Fruit fly (Drosophila melanogaster) whole organism, prepupa: ENCODE data around the gene CG4733.

Experiments used
- Blimp-1 ChIP-seq: fragments of 200-800 bp; sonication (Bioruptor generic); optimal IDR thresholded peaks from 3 replicates; lab custom pipeline; 2017; ENCODE audit warnings: missing biosample characterization, missing genetic modification characterization, mild to moderate bottlenecking, moderate library complexity, missing genetic modification reagents
- CG10631 ChIP-seq: fragments of 200-800 bp; sonication (Bioruptor generic); optimal IDR thresholded peaks from 2 replicates; lab custom pipeline; 2016; ENCODE audit warnings: missing biosample characterization, missing genetic modification characterization
- CG10669 ChIP-seq: fragments of 200-800 bp; sonication (Bioruptor generic); optimal IDR thresholded peaks from 3 replicates; lab custom pipeline; 2018; ENCODE audit warnings: missing biosample characterization, mild to moderate bottlenecking, missing genetic modification characterization, moderate library complexity
- CG11762 ChIP-seq: fragments of 200-800 bp; sonication (Bioruptor generic); optimal IDR thresholded peaks from 3 replicates; lab custom pipeline; 2016; ENCODE audit warnings: missing biosample characterization, missing genetic modification characterization; ENCODE audit not compliant: insufficient read depth
- CG11902 ChIP-seq: fragments of 200-800 bp; sonication (Bioruptor generic); optimal IDR thresholded peaks from 3 replicates; lab custom pipeline; 2016; ENCODE audit warnings: missing biosample characterization, missing genetic modification characterization
- CG15336 ChIP-seq: fragments of 200-800 bp; sonication (Bioruptor generic); IDR thresholded peaks from 2 replicates; pipeline ENCODE4 v1.3.6; 2022; ENCODE audit warnings: missing biosample characterization, missing genetic modification characterization
- CG1621 ChIP-seq: fragments of 200-800 bp; sonication (Bioruptor generic); optimal IDR thresholded peaks from 3 replicates; lab custom pipeline; 2018; ENCODE audit warnings: missing biosample characterization, mild to moderate bottlenecking, missing genetic modification characterization
- CG16779 ChIP-seq: fragments of 200-800 bp; sonication (Bioruptor generic); optimal IDR thresholded peaks from 3 replicates; lab custom pipeline; 2017; ENCODE audit warnings: missing biosample characterization, mild to moderate bottlenecking, missing genetic modification characterization
- CG3032 ChIP-seq: fragments of 200-800 bp; optimal IDR thresholded peaks from 2 replicates; lab custom pipeline; 2019; ENCODE audit warnings: missing biosample characterization, mild to moderate bottlenecking, missing genetic modification characterization, moderate library complexity
- CG31627 ChIP-seq: fragments of 200-800 bp; sonication (Bioruptor generic); optimal IDR thresholded peaks from 3 replicates; lab custom pipeline; 2016; ENCODE audit warnings: missing biosample characterization, missing genetic modification characterization
- CG32006 ChIP-seq: fragments of 200-800 bp; sonication (Bioruptor generic); optimal IDR thresholded peaks from 3 replicates; lab custom pipeline; 2017; ENCODE audit warnings: missing biosample characterization, mild to moderate bottlenecking, missing genetic modification characterization
- CG34406 ChIP-seq: fragments of 200-800 bp; sonication (Bioruptor generic); optimal IDR thresholded peaks from 3 replicates; lab custom pipeline; 2016; ENCODE audit warnings: missing biosample characterization, missing genetic modification characterization
- CG3919 ChIP-seq: fragments of 200-800 bp; sonication (Bioruptor generic); optimal IDR thresholded peaks from 3 replicates; lab custom pipeline; 2016; ENCODE audit warnings: missing biosample characterization, missing genetic modification characterization
- CG4318 ChIP-seq: fragments of 200-800 bp; sonication (Bioruptor generic); optimal IDR thresholded peaks from 3 replicates; lab custom pipeline; 2017; ENCODE audit warnings: missing biosample characterization, mild to moderate bottlenecking, missing genetic modification characterization
- CG6163 ChIP-seq: fragments of 200-800 bp; sonication (Bioruptor generic); IDR thresholded peaks from 3 replicates; pipeline ENCODE4 v1.3.6; 2022; ENCODE audit warnings: missing biosample characterization, missing genetic modification characterization
- CG6808 ChIP-seq: fragments of 200-800 bp; sonication (Bioruptor generic); optimal IDR thresholded peaks from 3 replicates; lab custom pipeline; 2017; ENCODE audit warnings: missing biosample characterization, missing genetic modification characterization, mild to moderate bottlenecking, moderate library complexity, missing genetic modification reagents
- CG8319 ChIP-seq: fragments of 200-800 bp; sonication (Bioruptor generic); optimal IDR thresholded peaks from 3 replicates; lab custom pipeline; 2016; ENCODE audit warnings: missing biosample characterization, missing genetic modification characterization
- CG9139 ChIP-seq: fragments of 200-800 bp; sonication (Bioruptor generic); optimal IDR thresholded peaks from 3 replicates; lab custom pipeline; 2017; ENCODE audit warnings: missing biosample characterization, mild to moderate bottlenecking, missing genetic modification characterization
- Eip78C ChIP-seq: fragments of 200-800 bp; sonication (Bioruptor generic); peaks from one replicate; lab custom pipeline; 2016; ENCODE audit warnings: missing biosample characterization, missing genetic modification characterization
- Eip93F ChIP-seq: fragments of 200-800 bp; sonication (Bioruptor generic); optimal IDR thresholded peaks from 2 replicates; lab custom pipeline; 2016; ENCODE audit warnings: missing biosample characterization, mild to moderate bottlenecking, missing genetic modification characterization
- Ets21C ChIP-seq: fragments of 200-800 bp; sonication (Bioruptor generic); optimal IDR thresholded peaks from 3 replicates; lab custom pipeline; 2016; ENCODE audit warnings: missing biosample characterization, missing genetic modification characterization
- Hr38 ChIP-seq: sonication (Bioruptor generic); optimal IDR thresholded peaks from 2 replicates; lab custom pipeline; 2016; ENCODE audit warnings: missing biosample characterization, missing genetic modification characterization
- Hr4 ChIP-seq: fragments of 200-800 bp; sonication (Bioruptor generic); optimal IDR thresholded peaks from 3 replicates; lab custom pipeline; 2016; ENCODE audit warnings: missing biosample characterization, missing genetic modification characterization
- Lpt ChIP-seq: fragments of 200-800 bp; sonication (Bioruptor generic); optimal IDR thresholded peaks from 3 replicates; lab custom pipeline; 2016; ENCODE audit warnings: missing biosample characterization, missing genetic modification characterization
- Met ChIP-seq: fragments of 200-800 bp; sonication (Bioruptor generic); optimal IDR thresholded peaks from 3 replicates; lab custom pipeline; 2016; ENCODE audit warnings: missing biosample characterization, missing genetic modification characterization
- OdsH ChIP-seq: fragments of 200-800 bp; sonication (Bioruptor generic); optimal IDR thresholded peaks from 3 replicates; lab custom pipeline; 2016; ENCODE audit warnings: missing biosample characterization, missing genetic modification characterization
- Smox ChIP-seq: fragments of 200-800 bp; sonication (Bioruptor generic); optimal IDR thresholded peaks from 3 replicates; lab custom pipeline; 2016; ENCODE audit warnings: missing biosample characterization, missing genetic modification characterization
- Sox102F ChIP-seq: fragments of 200-800 bp; sonication (Bioruptor generic); optimal IDR thresholded peaks from 2 replicates; lab custom pipeline; 2016; ENCODE audit warnings: missing biosample characterization, mild to moderate bottlenecking, missing genetic modification characterization
- Sox14 ChIP-seq: fragments of 200-800 bp; sonication (Bioruptor generic); optimal IDR thresholded peaks from 3 replicates; lab custom pipeline; 2016; ENCODE audit warnings: missing biosample characterization, missing genetic modification characterization
- Sox15 ChIP-seq: fragments of 200-800 bp; sonication (Bioruptor generic); optimal IDR thresholded peaks from 3 replicates; lab custom pipeline; 2016; ENCODE audit warnings: missing biosample characterization, missing genetic modification characterization
- acj6 ChIP-seq: fragments of 200-800 bp; sonication (Bioruptor generic); optimal IDR thresholded peaks from 3 replicates; lab custom pipeline; 2016; ENCODE audit warnings: missing biosample characterization, missing genetic modification characterization
- cyc ChIP-seq: fragments of 200-800 bp; sonication (Bioruptor generic); optimal IDR thresholded peaks from 3 replicates; lab custom pipeline; 2016; ENCODE audit warnings: missing biosample characterization, missing genetic modification characterization
- eg ChIP-seq: fragments of 200-800 bp; sonication (Bioruptor generic); IDR thresholded peaks from 3 replicates; pipeline ENCODE4 v1.3.6; 2022; ENCODE audit warnings: missing biosample characterization, missing genetic modification characterization
- esn ChIP-seq: fragments of 200-800 bp; sonication (Bioruptor generic); optimal IDR thresholded peaks from 2 replicates; lab custom pipeline; 2016; ENCODE audit warnings: missing biosample characterization, mild to moderate bottlenecking, missing genetic modification characterization, moderate library complexity
- fd85E ChIP-seq: fragments of 200-800 bp; sonication (Bioruptor generic); optimal IDR thresholded peaks from 3 replicates; lab custom pipeline; 2016; ENCODE audit warnings: missing biosample characterization, missing genetic modification characterization
- fkh ChIP-seq: fragments of 200-800 bp; sonication (Bioruptor generic); optimal IDR thresholded peaks from 3 replicates; lab custom pipeline; 2017; ENCODE audit warnings: missing biosample characterization, mild to moderate bottlenecking, missing genetic modification characterization, moderate library complexity
- lz ChIP-seq: fragments of 200-800 bp; sonication (Bioruptor generic); optimal IDR thresholded peaks from 3 replicates; lab custom pipeline; 2016; ENCODE audit warnings: missing biosample characterization, missing genetic modification characterization
- net ChIP-seq: fragments of 200-800 bp; sonication (Bioruptor generic); optimal IDR thresholded peaks from 3 replicates; lab custom pipeline; 2016; ENCODE audit warnings: missing biosample characterization, missing genetic modification characterization
- pdm3 ChIP-seq: fragments of 200-800 bp; sonication (Bioruptor generic); optimal IDR thresholded peaks from 3 replicates; lab custom pipeline; 2016; ENCODE audit warnings: missing biosample characterization, missing genetic modification characterization
- salr ChIP-seq, 2 experiments: fragments of 200-800 bp; sonication (Bioruptor generic); optimal IDR thresholded peaks; 3 replicates each; lab custom pipeline; 2016 to 2018; ENCODE audit warnings: missing biosample characterization in 2 of 2, missing genetic modification characterization in 2 of 2, mild to moderate bottlenecking in 1 of 2
- spab ChIP-seq: fragments of 200-800 bp; sonication (Bioruptor generic); optimal IDR thresholded peaks from 2 replicates; lab custom pipeline; 2017; ENCODE audit warnings: missing biosample characterization, mild to moderate bottlenecking, missing genetic modification characterization, missing genetic modification reagents
- ss ChIP-seq, 2 experiments: fragments of 200-800 bp; sonication (Bioruptor generic); optimal IDR thresholded peaks; 2 replicates in 1 of 2; 3 replicates in 1 of 2; lab custom pipeline; 2017 to 2018; ENCODE audit warnings: mild to moderate bottlenecking in 2 of 2, missing biosample characterization in 2 of 2, missing genetic modification characterization in 2 of 2, moderate library complexity in 1 of 2
- svp ChIP-seq: fragments of 200-800 bp; sonication (Bioruptor generic); peaks from one replicate; lab custom pipeline; 2016; ENCODE audit warnings: missing biosample characterization, missing genetic modification characterization
- topi ChIP-seq: fragments of 200-800 bp; sonication (Bioruptor generic); optimal IDR thresholded peaks from 3 replicates; lab custom pipeline; 2016; ENCODE audit warnings: missing biosample characterization, missing genetic modification characterization
- vri ChIP-seq: fragments of 200-800 bp; sonication (Bioruptor generic); optimal IDR thresholded peaks from 3 replicates; lab custom pipeline; 2016; ENCODE audit warnings: missing biosample characterization, mild to moderate bottlenecking, missing genetic modification characterization

Gene CG4733

dm6 chr3R:19890340-19890998, at the start of gene CG4733:
TSS of gene CG4733 (plus strand) at chr3R:19890689.
- TF ChIP-seq svp (GFP tag; lab: Kevin White, UChicago) (peak; percentile 71), esn (GFP tag; lab: Kevin White, UChicago) (no peak), ss (GFP tag; optimal IDR thresholded peaks at IDR 0.05; lab: Kevin White, UChicago) (no peak), CG15336 (GFP tag; lab: Robert Waterston, UW) (no peak), Sox15 (GFP tag; lab: Kevin White, UChicago) (no peak), pdm3 (peak; percentile 8), CG3919 (no peak), Met (GFP tag; lab: Kevin White, UChicago) (no peak), Blimp-1 (no peak), Sox14 (GFP tag; lab: Kevin White, UChicago) (peak; percentile 4), CG3032 (tag; lab: Kevin White, UChicago) (no peak), Hr38 (GFP tag; lab: Kevin White, UChicago) (no peak), CG1621 (tag; lab: Kevin White, UChicago) (no peak), eg (GFP tag; lab: Robert Waterston, UW) (peak; percentile 34; the same call in 1 of the 3 replicates), vri (GFP tag; lab: Kevin White, UChicago) (no peak), CG6163 (0 out of 3 replicates have a peak, but pooled peaks have one; percentile 20), CG32006 (GFP tag; lab: Kevin White, UChicago) (peak; percentile 16), Sox102F (no peak), Eip93F (GFP tag; lab: Kevin White, UChicago) (no peak), Eip78C (GFP tag; lab: Kevin White, UChicago) (no peak), spab (no peak), net (GFP tag; lab: Kevin White, UChicago) (peak; percentile 20), Hr4 (GFP tag; lab: Kevin White, UChicago) (peak; percentile 12), acj6 (GFP tag; lab: Kevin White, UChicago) (peak; percentile 5), CG11902 (GFP tag; lab: Kevin White, UChicago) (no peak)

- TF ChIP-seq Eip78C (GFP tag; lab: Kevin White, UChicago) (peak; percentile 23), Lpt (no peak), Sox102F (no peak)
Observed at dm6 chr3R:19843888-19844287, 46.6 kb upstream of the CG4733 start.

dm6 chr3R:19846870-19847590, 43.5 kb upstream of the CG4733 start, which contains the start of gene MICU3:
TSS of gene MICU3 (plus strand) at chr3R:19847311.
- TF ChIP-seq svp (GFP tag; lab: Kevin White, UChicago): peak; percentile 79
- no peak for TF ChIP-seq CG6808
- TF ChIP-seq OdsH (GFP tag; lab: Kevin White, UChicago): no peak
- no peak for TF ChIP-seq fd85E
- TF ChIP-seq CG16779: no peak
- no peak for TF ChIP-seq Sox102F
- TF ChIP-seq CG9139 (GFP tag; lab: Kevin White, UChicago): no peak
- TF ChIP-seq acj6 (GFP tag; lab: Kevin White, UChicago): peak; percentile 62
- TF ChIP-seq salr (GFP tag; optimal IDR thresholded peaks at IDR 0.05; lab: Kevin White, UChicago): peak in 1 of 2 experiments; percentile 10
- TF ChIP-seq CG8319: peak; percentile 6
- no peak for TF ChIP-seq net (GFP tag; lab: Kevin White, UChicago)
- TF ChIP-seq Ets21C (GFP tag; lab: Kevin White, UChicago): peak; percentile 30
- peak; percentile 76 for TF ChIP-seq Eip78C (GFP tag; lab: Kevin White, UChicago)
- no peak for TF ChIP-seq Smox (GFP tag; lab: Kevin White, UChicago)
- no peak for TF ChIP-seq CG3032 (tag; lab: Kevin White, UChicago)
- TF ChIP-seq Sox15 (GFP tag; lab: Kevin White, UChicago): peak; percentile 40
- no peak for TF ChIP-seq CG34406 (GFP tag; lab: Kevin White, UChicago)
- TF ChIP-seq topi (GFP tag; lab: Kevin White, UChicago): peak; percentile 50
- no peak for TF ChIP-seq fkh (GFP tag; lab: Kevin White, UChicago)
- peak; percentile 59 for TF ChIP-seq lz (GFP tag; lab: Kevin White, UChicago)
- TF ChIP-seq CG10669 (GFP tag; lab: Kevin White, UChicago): no peak
- TF ChIP-seq CG10631 (GFP tag; lab: Kevin White, UChicago): peak; percentile 69
- no peak for TF ChIP-seq CG32006 (GFP tag; lab: Kevin White, UChicago)
- no peak for TF ChIP-seq pdm3
- peak; percentile 66 for TF ChIP-seq cyc (GFP tag; lab: Kevin White, UChicago)
- TF ChIP-seq CG11762 (GFP tag; lab: Kevin White, UChicago): peak; percentile 15
- no peak for TF ChIP-seq Blimp-1
- peak; percentile 69 for TF ChIP-seq CG31627 (GFP tag; lab: Kevin White, UChicago)
- TF ChIP-seq CG4318 (GFP tag; lab: Kevin White, UChicago): peak; percentile 48
